Fruit fly (Drosophila melanogaster) whole organism, embryonic: ENCODE measurements around the gene Ctl1.
A peak's percentile ranks its signal among the peaks of the same experiment; 100 is the strongest.

ENCODE experiments used
- B-H1 ChIP-seq: fragments of 200-800 bp; sonication (Bioruptor generic); IDR thresholded peaks from 3 replicates; pipeline ENCODE4 v1.3.6; 2022; ENCODE audit warnings: missing biosample characterization, missing genetic modification characterization
- CG12219 ChIP-seq: fragments of 200-800 bp; sonication (Bioruptor generic); optimal IDR thresholded peaks from 3 replicates; lab custom pipeline; 2018; ENCODE audit warnings: missing biosample characterization, mild to moderate bottlenecking, missing genetic modification characterization
- CG12659 ChIP-seq: fragments of 200-800 bp; sonication (Bioruptor generic); optimal IDR thresholded peaks from 3 replicates; lab custom pipeline; 2017; ENCODE audit warnings: mild to moderate bottlenecking, missing biosample characterization, missing genetic modification reagents, missing genetic modification characterization
- CG12744 ChIP-seq: fragments of 200-800 bp; sonication (Bioruptor generic); optimal IDR thresholded peaks from 2 replicates; lab custom pipeline; 2016; ENCODE audit warnings: missing biosample characterization, missing genetic modification characterization
- CG13287 ChIP-seq: fragments of 200-800 bp; sonication (Bioruptor generic); IDR thresholded peaks from 2 replicates; pipeline ENCODE4 v1.3.6; 2022; ENCODE audit warnings: missing biosample characterization, missing genetic modification characterization; ENCODE audit not compliant: partially characterized antibody
- CG14965 ChIP-seq: fragments of 200-800 bp; sonication (Bioruptor generic); optimal IDR thresholded peaks from 2 replicates; lab custom pipeline; 2016; ENCODE audit warnings: missing biosample characterization, missing genetic modification characterization, borderline replicate concordance
- CG15073 ChIP-seq: fragments of 200-800 bp; sonication (Bioruptor generic); optimal IDR thresholded peaks from 2 replicates; lab custom pipeline; 2016; ENCODE audit warnings: missing biosample characterization, missing genetic modification characterization
- CG15269 ChIP-seq: fragments of 200-800 bp; sonication (Bioruptor generic); optimal IDR thresholded peaks from 2 replicates; lab custom pipeline; 2018; ENCODE audit warnings: missing biosample characterization, mild to moderate bottlenecking, missing genetic modification characterization, moderate library complexity
- CG1603 ChIP-seq: fragments of 200-800 bp; sonication (Bioruptor generic); optimal IDR thresholded peaks from 2 replicates; lab custom pipeline; 2019; ENCODE audit warnings: missing biosample characterization, mild to moderate bottlenecking, missing genetic modification characterization, moderate library complexity
- CG2678 ChIP-seq: fragments of 200-800 bp; sonication (Bioruptor generic); optimal IDR thresholded peaks from 3 replicates; lab custom pipeline; 2019; ENCODE audit warnings: missing biosample characterization, mild to moderate bottlenecking, missing genetic modification characterization, moderate library complexity
- CG2712 ChIP-seq: fragments of 200-800 bp; optimal IDR thresholded peaks from 3 replicates; lab custom pipeline; 2019; ENCODE audit warnings: missing biosample characterization, mild to moderate bottlenecking, missing genetic modification characterization, moderate library complexity
- CG31365 ChIP-seq: fragments of 200-800 bp; sonication (Bioruptor generic); optimal IDR thresholded peaks from 2 replicates; lab custom pipeline; 2018; ENCODE audit warnings: missing biosample characterization, mild to moderate bottlenecking, missing genetic modification characterization
- CG31388 ChIP-seq: fragments of 200-800 bp; sonication (Bioruptor generic); optimal IDR thresholded peaks from 2 replicates; lab custom pipeline; 2016; ENCODE audit warnings: missing biosample characterization, missing genetic modification characterization
- CG33557 ChIP-seq: fragments of 200-800 bp; sonication (Bioruptor generic); optimal IDR thresholded peaks from 2 replicates; lab custom pipeline; 2019; ENCODE audit warnings: missing biosample characterization, mild to moderate bottlenecking, missing genetic modification characterization, moderate library complexity
- CG34376 ChIP-seq: fragments of 200-800 bp; sonication (Bioruptor generic); optimal IDR thresholded peaks from 2 replicates; lab custom pipeline; 2018; ENCODE audit warnings: missing biosample characterization, mild to moderate bottlenecking, missing genetic modification characterization
- CG34422 ChIP-seq: fragments of 200-800 bp; sonication (Bioruptor generic); IDR thresholded peaks from 3 replicates; pipeline ENCODE4 v1.3.6; 2022; ENCODE audit warnings: missing biosample characterization, missing genetic modification characterization
- CG3995 ChIP-seq: fragments of 200-800 bp; sonication (Bioruptor generic); optimal IDR thresholded peaks from 3 replicates; lab custom pipeline; 2016; ENCODE audit warnings: missing biosample characterization, missing genetic modification characterization
- CG4282 ChIP-seq: fragments of 200-800 bp; sonication (Bioruptor generic); optimal IDR thresholded peaks from 2 replicates; lab custom pipeline; 2016; ENCODE audit warnings: missing biosample characterization, missing genetic modification characterization
- CG4617 ChIP-seq: fragments of 200-800 bp; sonication (Bioruptor generic); optimal IDR thresholded peaks from 3 replicates; lab custom pipeline; 2016; ENCODE audit warnings: missing biosample characterization, missing genetic modification characterization, borderline replicate concordance
- CG8388 ChIP-seq: fragments of 200-800 bp; sonication (Bioruptor generic); optimal IDR thresholded peaks from 2 replicates; lab custom pipeline; 2019; ENCODE audit warnings: missing biosample characterization, mild to moderate bottlenecking, missing genetic modification characterization, moderate library complexity
- CG9876 ChIP-seq: fragments of 200-800 bp; sonication (Bioruptor generic); optimal IDR thresholded peaks from 2 replicates; lab custom pipeline; 2016; ENCODE audit warnings: missing biosample characterization, missing genetic modification characterization
- CHES-1-like ChIP-seq: fragments of 200-800 bp; sonication (Bioruptor generic); optimal IDR thresholded peaks from 2 replicates; lab custom pipeline; 2016; ENCODE audit warnings: missing biosample characterization, missing genetic modification characterization
- Dad ChIP-seq: fragments of 200-800 bp; sonication (Bioruptor generic); optimal IDR thresholded peaks from 3 replicates; lab custom pipeline; 2016; ENCODE audit warnings: missing biosample characterization, missing genetic modification characterization
- Drgx ChIP-seq: fragments of 200-800 bp; sonication (Bioruptor generic); IDR thresholded peaks from 2 replicates; pipeline ENCODE4 v1.3.6; 2022; ENCODE audit warnings: missing biosample characterization, missing genetic modification characterization
- Ets65A ChIP-seq: fragments of 200-800 bp; sonication (Bioruptor generic); peaks from one replicate; lab custom pipeline; 2016; ENCODE audit warnings: missing biosample characterization, missing genetic modification characterization
- HmgZ ChIP-seq: fragments of 200-800 bp; sonication (Bioruptor generic); optimal IDR thresholded peaks from 2 replicates; lab custom pipeline; 2018; ENCODE audit warnings: missing biosample characterization, mild to moderate bottlenecking, missing genetic modification characterization
- Hmx ChIP-seq: fragments of 200-800 bp; sonication (Bioruptor generic); optimal IDR thresholded peaks from 2 replicates; lab custom pipeline; 2016; ENCODE audit warnings: missing biosample characterization, missing genetic modification characterization
- Hr3 ChIP-seq: fragments of 200-800 bp; sonication (Bioruptor generic); optimal IDR thresholded peaks from 3 replicates; lab custom pipeline; 2016; ENCODE audit warnings: missing biosample characterization, missing genetic modification characterization
- Kr ChIP-seq: fragments of 200-800 bp; sonication (Bioruptor generic); optimal IDR thresholded peaks from 2 replicates; lab custom pipeline; 2017; ENCODE audit warnings: missing biosample characterization, mild to moderate bottlenecking, missing genetic modification characterization
- Mes4 ChIP-seq: fragments of 200-800 bp; sonication (Bioruptor generic); optimal IDR thresholded peaks from 2 replicates; lab custom pipeline; 2016; ENCODE audit warnings: missing biosample characterization, missing genetic modification characterization
- Sox102F ChIP-seq: fragments of 200-800 bp; sonication (Bioruptor generic); optimal IDR thresholded peaks from 2 replicates; lab custom pipeline; 2018; ENCODE audit warnings: missing biosample characterization, mild to moderate bottlenecking, missing genetic modification characterization, moderate library complexity
- Tbp ChIP-seq: fragments of >200 bp; optimal IDR thresholded peaks from 2 replicates; lab custom pipeline; 2018; ENCODE audit warnings: missing biosample characterization, missing genetic modification characterization
- Vsx1 ChIP-seq: fragments of 200-800 bp; sonication (Bioruptor generic); optimal IDR thresholded peaks from 2 replicates; lab custom pipeline; 2017; ENCODE audit warnings: missing biosample characterization, mild to moderate bottlenecking, missing genetic modification characterization, missing genetic modification reagents
- ara ChIP-seq: fragments of 200-800 bp; sonication (Bioruptor generic); IDR thresholded peaks from 2 replicates; pipeline ENCODE4 v1.3.6; 2022; ENCODE audit warnings: missing biosample characterization, missing genetic modification characterization
- dysf ChIP-seq: fragments of 200-800 bp; sonication (Bioruptor generic); IDR thresholded peaks from 3 replicates; pipeline ENCODE4 v1.3.6; 2022; ENCODE audit warnings: missing biosample characterization, missing genetic modification characterization
- gem ChIP-seq: fragments of 200-800 bp; sonication (Bioruptor generic); optimal IDR thresholded peaks from 2 replicates; lab custom pipeline; 2019; ENCODE audit warnings: missing biosample characterization, mild to moderate bottlenecking, missing genetic modification characterization, moderate library complexity
- grau ChIP-seq: fragments of 200-800 bp; optimal IDR thresholded peaks from 3 replicates; lab custom pipeline; 2019; ENCODE audit warnings: missing biosample characterization, mild to moderate bottlenecking, missing genetic modification characterization, moderate library complexity
- ind ChIP-seq: fragments of 200-800 bp; sonication (Bioruptor generic); optimal IDR thresholded peaks from 3 replicates; lab custom pipeline; 2016; ENCODE audit warnings: missing biosample characterization, missing genetic modification characterization
- inv ChIP-seq: fragments of 200-800 bp; sonication (Bioruptor generic); IDR thresholded peaks from 2 replicates; pipeline ENCODE4 v1.3.6; 2022; ENCODE audit warnings: missing biosample characterization, missing genetic modification characterization; ENCODE audit not compliant: partially characterized antibody
- lbe ChIP-seq: fragments of 200-800 bp; sonication (Bioruptor generic); optimal IDR thresholded peaks from 2 replicates; lab custom pipeline; 2016; ENCODE audit warnings: missing biosample characterization, mild to moderate bottlenecking, missing genetic modification characterization
- lilli ChIP-seq: fragments of 200-800 bp; sonication (Bioruptor generic); optimal IDR thresholded peaks from 3 replicates; lab custom pipeline; 2016; ENCODE audit warnings: missing biosample characterization, missing genetic modification characterization
- nerfin-2 ChIP-seq: fragments of 200-800 bp; sonication (Bioruptor generic); IDR thresholded peaks from 2 replicates; pipeline ENCODE4 v1.3.6; 2022; ENCODE audit warnings: missing biosample characterization, missing genetic modification characterization; ENCODE audit not compliant: partially characterized antibody
- peb ChIP-seq: fragments of 200-800 bp; sonication (Bioruptor generic); IDR thresholded peaks from 2 replicates; pipeline ENCODE4 v1.3.6; 2022; ENCODE audit warnings: missing biosample characterization, missing genetic modification characterization
- rib ChIP-seq: fragments of 200-800 bp; sonication (Bioruptor generic); IDR thresholded peaks from 2 replicates; pipeline ENCODE4 v1.3.6; 2022; ENCODE audit warnings: missing biosample characterization, missing genetic modification characterization
- sens ChIP-seq: fragments of 200-800 bp; sonication (Bioruptor generic); peaks from one replicate; lab custom pipeline; 2016; ENCODE audit warnings: missing biosample characterization, missing genetic modification characterization
- sima ChIP-seq: fragments of 200-800 bp; sonication (Bioruptor generic); optimal IDR thresholded peaks from 2 replicates; lab custom pipeline; 2016; ENCODE audit warnings: missing biosample characterization, missing genetic modification characterization
- ssp ChIP-seq: fragments of 200-800 bp; sonication (Bioruptor generic); IDR thresholded peaks from 2 replicates; pipeline ENCODE4 v1.3.6; 2022; ENCODE audit warnings: missing biosample characterization, missing genetic modification characterization
- stwl ChIP-seq: fragments of 200-800 bp; sonication (Bioruptor generic); optimal IDR thresholded peaks from 3 replicates; lab custom pipeline; 2018; ENCODE audit warnings: missing biosample characterization, mild to moderate bottlenecking, missing genetic modification characterization, moderate library complexity
- sug ChIP-seq: fragments of 200-800 bp; optimal IDR thresholded peaks from 2 replicates; lab custom pipeline; 2019; ENCODE audit warnings: missing biosample characterization, mild to moderate bottlenecking, missing genetic modification characterization, moderate library complexity
- tap ChIP-seq: fragments of 200-800 bp; optimal IDR thresholded peaks from 3 replicates; lab custom pipeline; 2019; ENCODE audit warnings: missing biosample characterization, mild to moderate bottlenecking, missing genetic modification characterization, moderate library complexity
- zf30C ChIP-seq: fragments of 200-800 bp; sonication (Bioruptor generic); optimal IDR thresholded peaks from 3 replicates; lab custom pipeline; 2018; ENCODE audit warnings: missing biosample characterization, mild to moderate bottlenecking, missing genetic modification characterization
- zfh2 ChIP-seq: fragments of 200-800 bp; sonication (Bioruptor generic); optimal IDR thresholded peaks from 2 replicates; lab custom pipeline; 2016; ENCODE audit warnings: missing biosample characterization, missing genetic modification characterization

The Ctl1 gene

DNA sequence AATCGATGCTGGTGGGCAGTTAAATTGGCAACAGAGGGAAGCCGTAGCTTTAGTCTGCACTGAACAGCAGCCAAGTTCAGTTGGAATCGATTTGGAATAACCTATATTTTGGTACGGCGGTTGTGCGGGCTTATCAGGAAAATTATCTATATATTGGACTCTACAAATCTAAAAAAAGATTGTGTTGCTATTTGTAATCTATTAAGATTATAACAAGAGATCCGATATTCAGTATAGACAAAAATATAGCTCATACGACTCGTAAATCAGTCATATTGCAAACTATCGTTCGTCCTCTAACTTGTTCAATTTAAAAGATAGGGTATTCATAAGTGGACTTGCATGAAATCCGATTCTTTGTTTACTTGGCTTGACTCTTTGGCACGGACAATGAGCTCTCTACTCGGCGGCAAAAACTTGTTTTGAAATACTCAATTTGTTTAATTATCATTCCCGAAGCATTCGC, 10.9 kb downstream of the Ctl1 start, which contains the start of gene Hexo1 (continued):
- TF ChIP-seq nerfin-2 (no peak), CG12219 (GFP tag; lab: Kevin White, UChicago) (peak; percentile 34), CG34422 (GFP tag; lab: Robert Waterston, UW) (no peak), dysf (peak; percentile 50; the same call in 2 of the 3 replicates), CG9876 (no peak), CG12744 (GFP tag; lab: Kevin White, UChicago) (no peak), ssp (no peak), gem (tag; lab: Kevin White, UChicago) (no peak), CG1603 (tag; lab: Kevin White, UChicago) (peak; percentile 23), CG4282 (GFP tag; lab: Kevin White, UChicago) (no peak), CG15269 (tag; lab: Kevin White, UChicago) (peak; percentile 65), Mes4 (GFP tag; lab: Kevin White, UChicago) (no peak), sug (tag; lab: Kevin White, UChicago) (peak; percentile 80), Hmx (GFP tag; lab: Kevin White, UChicago) (no peak), CG4617 (no peak), Sox102F (GFP tag; lab: Kevin White, UChicago) (peak; percentile 33), ind (GFP tag; lab: Kevin White, UChicago) (no peak), zfh2 (GFP tag; lab: Kevin White, UChicago) (no peak), Vsx1 (GFP tag; lab: Kevin White, UChicago) (no peak), Tbp (GFP tag; lab: Kevin White, UChicago) (no peak), Dad (GFP tag; lab: Kevin White, UChicago) (no peak), lilli (peak; percentile 39), CG34376 (GFP tag; lab: Kevin White, UChicago) (peak; percentile 79), CG33557 (GFP tag; lab: Kevin White, UChicago) (no peak), Kr (GFP tag; lab: Kevin White, UChicago) (no peak), CG15073 (GFP tag; lab: Kevin White, UChicago) (no peak), sima (GFP tag; lab: Kevin White, UChicago) (no peak), tap (tag; lab: Kevin White, UChicago) (no peak), grau (tag; lab: Kevin White, UChicago) (peak; percentile 39), inv (GFP tag; lab: Robert Waterston, UW) (no peak), B-H1 (GFP tag; lab: Robert Waterston, UW) (no peak), CHES-1-like (GFP tag; lab: Kevin White, UChicago) (no peak), CG31365 (tag; lab: Kevin White, UChicago) (no peak), Ets65A (GFP tag; lab: Kevin White, UChicago) (peak; percentile 92), CG31388 (no peak), lbe (GFP tag; lab: Kevin White, UChicago) (no peak), stwl (tag; lab: Kevin White, UChicago) (no peak), CG12659 (GFP tag; lab: Kevin White, UChicago) (peak; percentile 27), HmgZ (peak; percentile 55), Drgx (GFP tag; lab: Robert Waterston, UW) (0 out of 2 replicates have a peak, but pooled peaks have one; percentile 15), rib (no peak), sens (GFP tag; lab: Kevin White, UChicago) (peak; percentile 21), CG14965 (no peak), ara (GFP tag; lab: Robert Waterston, UW) (no peak), CG3995 (GFP tag; lab: Kevin White, UChicago) (no peak), CG8388 (no peak), zf30C (GFP tag; lab: Kevin White, UChicago) (no peak), CG2712 (tag; lab: Kevin White, UChicago) (peak; percentile 38), CG2678 (peak; percentile 51), CG13287 (GFP tag; lab: Robert Waterston, UW) (peak; percentile 23; the same call in 1 of the 2 replicates), peb (GFP tag; lab: Robert Waterston, UW) (no peak), Hr3 (GFP tag; lab: Kevin White, UChicago) (no peak)
